Fruit fly (Drosophila melanogaster): ENCODE results near the gene CG7168.
A peak's percentile ranks its signal among the peaks of the same experiment; 100 is the strongest.

The CG7168 gene

dm6 chr3R:18242089-18242955 lies 16.4 kb upstream of the CG7168 start, which contains the start of the genes CG7156 and 14-3-3epsilon (continued):
- TF ChIP-seq CG16813 (GFP tag; IDR thresholded peaks at IDR 0.05; ENCODE audit: partially characterized antibody) (peak; percentile 70), D19B (GFP tag; optimal IDR thresholded peaks at IDR 0.05) (no peak), CG4707 (GFP tag; optimal IDR thresholded peaks at IDR 0.05) (peak; percentile 22), CG10565 (GFP tag; optimal IDR thresholded peaks at IDR 0.05) (no peak), CG32772 (GFP tag; IDR thresholded peaks at IDR 0.05) (0 out of 2 replicates have a peak, but pooled peaks have one; percentile 25), fd64A (GFP tag; optimal IDR thresholded peaks at IDR 0.05) (no peak), Elba2 (GFP tag; optimal IDR thresholded peaks at IDR 0.05) (no peak), emc (GFP tag; optimal IDR thresholded peaks at IDR 0.05) (no peak), CG12769 (tag; optimal IDR thresholded peaks at IDR 0.05) (no peak), eyg (GFP tag; optimal IDR thresholded peaks at IDR 0.05) (no peak), CG2889 (GFP tag; IDR thresholded peaks at IDR 0.05) (no peak), CG2120 (GFP tag; optimal IDR thresholded peaks at IDR 0.05) (peak; percentile 46), sug (tag; optimal IDR thresholded peaks at IDR 0.05) (peak; percentile 22), cato (GFP tag; optimal IDR thresholded peaks at IDR 0.05; ENCODE audit: borderline replicate concordance) (no peak), nerfin-2 (GFP tag; IDR thresholded peaks at IDR 0.05; ENCODE audit: partially characterized antibody) (no peak), Mad (GFP tag; optimal IDR thresholded peaks at IDR 0.05) (peak; percentile 23), CG18476 (GFP tag; optimal IDR thresholded peaks at IDR 0.05) (no peak), HLH54F (GFP tag; optimal IDR thresholded peaks at IDR 0.05) (no peak), klu (GFP tag; IDR thresholded peaks at IDR 0.05) (no peak), CG3995 (GFP tag; optimal IDR thresholded peaks at IDR 0.05) (no peak), wdn (GFP tag; IDR thresholded peaks at IDR 0.05) (no peak), CG15011 (GFP tag; optimal IDR thresholded peaks at IDR 0.05) (no peak), lbe (GFP tag; optimal IDR thresholded peaks at IDR 0.05) (no peak), CG1647 (GFP tag; optimal IDR thresholded peaks at IDR 0.05) (no peak), gt (GFP tag; IDR thresholded peaks at IDR 0.05) (no peak), CG9932 (GFP tag; IDR thresholded peaks at IDR 0.05) (0 out of 2 replicates have a peak, but pooled peaks have one; percentile 3), vnd (GFP tag; IDR thresholded peaks at IDR 0.05; ENCODE audit: partially characterized antibody) (no peak), sc (optimal IDR thresholded peaks at IDR 0.05) (no peak), sc (GFP tag; optimal IDR thresholded peaks at IDR 0.05) (no peak), CG17186 (GFP tag; optimal IDR thresholded peaks at IDR 0.05) (peak; percentile 94), Dad (GFP tag; optimal IDR thresholded peaks at IDR 0.05) (no peak), Dref (GFP tag; IDR thresholded peaks at IDR 0.05) (peak; percentile 61), psq (GFP tag; optimal IDR thresholded peaks at IDR 0.05) (no peak), chif (GFP tag; optimal IDR thresholded peaks at IDR 0.05) (peak in 1 of 2 experiments; percentile 30), CG9609 (GFP tag; optimal IDR thresholded peaks at IDR 0.05) (no peak), jing (GFP tag; optimal IDR thresholded peaks at IDR 0.05) (no peak), Lhr (GFP tag; optimal IDR thresholded peaks at IDR 0.05) (peak; percentile 92), ATbp (GFP tag; optimal IDR thresholded peaks at IDR 0.05) (peak; percentile 3), gcm2 (GFP tag; optimal IDR thresholded peaks at IDR 0.05) (no peak), ap (GFP tag; IDR thresholded peaks at IDR 0.05) (peak; percentile 41; the same call in 1 of the 2 replicates), Xbp1 (GFP tag; optimal IDR thresholded peaks at IDR 0.05) (peak; percentile 73), CG3281 (GFP tag; optimal IDR thresholded peaks at IDR 0.05) (no peak), ind (GFP tag; optimal IDR thresholded peaks at IDR 0.05) (peak; percentile 32), CG15514 (GFP tag; optimal IDR thresholded peaks at IDR 0.05) (peak; percentile 48), CG7372 (GFP tag; IDR thresholded peaks at IDR 0.05) (no peak), C15 (GFP tag; IDR thresholded peaks at IDR 0.05) (no peak), bab2 (GFP tag; optimal IDR thresholded peaks at IDR 0.05) (peak; percentile 39), CG3847 (GFP tag; IDR thresholded peaks at IDR 0.05) (no peak), fd3F (GFP tag; optimal IDR thresholded peaks at IDR 0.05) (peak; percentile 41), odd (GFP tag; optimal IDR thresholded peaks at IDR 0.05) (peak; percentile 26)

All from whole organism, embryonic.